Worm (Caenorhabditis elegans): ENCODE results near the gene ccm-2.

ce11 chrIV:1859365-1859982 is 25.0 kb downstream of the ccm-2 start:
- TF ChIP-seq ztf-16 (tag; optimal IDR thresholded peaks at IDR 0.05) = no peak
- no peak for TF ChIP-seq tbx-2 (tag; optimal IDR thresholded peaks at IDR 0.05)
- no peak for TF ChIP-seq pha-4 (tag; optimal IDR thresholded peaks at IDR 0.05)
- no peak for TF ChIP-seq hlh-8 (tag; optimal IDR thresholded peaks at IDR 0.05)
- TF ChIP-seq ceh-2 (tag; optimal IDR thresholded peaks at IDR 0.05) = no peak
- no peak for TF ChIP-seq Y22D7AL.16 (tag; optimal IDR thresholded peaks at IDR 0.05)
- no peak for TF ChIP-seq nhr-11 (tag; optimal IDR thresholded peaks at IDR 0.05)
- TF ChIP-seq zip-5 (tag; optimal IDR thresholded peaks at IDR 0.05) = no peak
- TF ChIP-seq ceh-24 (tag; optimal IDR thresholded peaks at IDR 0.05) = no peak
- no peak for TF ChIP-seq mec-3 (tag; optimal IDR thresholded peaks at IDR 0.05; ENCODE audit: borderline replicate concordance)

Measured in whole organism, late embryonic.